Fruit fly (Drosophila melanogaster) whole organism, prepupa: ENCODE data around the gene CG6709.
A peak's percentile ranks its signal among the peaks of the same experiment; 100 is the strongest.

Experiments used
- Blimp-1 ChIP-seq: fragments of 200-800 bp; sonication (Bioruptor generic); optimal IDR thresholded peaks from 3 replicates; lab custom pipeline; 2017; ENCODE audit warnings: missing biosample characterization, missing genetic modification characterization, mild to moderate bottlenecking, moderate library complexity, missing genetic modification reagents
- CG10669 ChIP-seq: fragments of 200-800 bp; sonication (Bioruptor generic); optimal IDR thresholded peaks from 3 replicates; lab custom pipeline; 2018; ENCODE audit warnings: missing biosample characterization, mild to moderate bottlenecking, missing genetic modification characterization, moderate library complexity
- CG11294 ChIP-seq: fragments of 200-800 bp; sonication (Bioruptor generic); IDR thresholded peaks from 2 replicates; pipeline ENCODE4 v1.3.6; 2022; ENCODE audit warnings: missing biosample characterization, missing genetic modification characterization
- CG15336 ChIP-seq: fragments of 200-800 bp; sonication (Bioruptor generic); IDR thresholded peaks from 2 replicates; pipeline ENCODE4 v1.3.6; 2022; ENCODE audit warnings: missing biosample characterization, missing genetic modification characterization
- CG16779 ChIP-seq: fragments of 200-800 bp; sonication (Bioruptor generic); optimal IDR thresholded peaks from 3 replicates; lab custom pipeline; 2017; ENCODE audit warnings: missing biosample characterization, mild to moderate bottlenecking, missing genetic modification characterization
- CG31627 ChIP-seq: fragments of 200-800 bp; sonication (Bioruptor generic); optimal IDR thresholded peaks from 3 replicates; lab custom pipeline; 2016; ENCODE audit warnings: missing biosample characterization, missing genetic modification characterization
- CG4318 ChIP-seq: fragments of 200-800 bp; sonication (Bioruptor generic); optimal IDR thresholded peaks from 3 replicates; lab custom pipeline; 2017; ENCODE audit warnings: missing biosample characterization, mild to moderate bottlenecking, missing genetic modification characterization
- CG6163 ChIP-seq: fragments of 200-800 bp; sonication (Bioruptor generic); IDR thresholded peaks from 3 replicates; pipeline ENCODE4 v1.3.6; 2022; ENCODE audit warnings: missing biosample characterization, missing genetic modification characterization
- CG6276 ChIP-seq: fragments of 200-800 bp; sonication (Bioruptor generic); optimal IDR thresholded peaks from 2 replicates; lab custom pipeline; 2017; ENCODE audit warnings: missing biosample characterization, mild to moderate bottlenecking, missing genetic modification characterization
- CG6808 ChIP-seq: fragments of 200-800 bp; sonication (Bioruptor generic); optimal IDR thresholded peaks from 3 replicates; lab custom pipeline; 2017; ENCODE audit warnings: missing biosample characterization, missing genetic modification characterization, mild to moderate bottlenecking, moderate library complexity, missing genetic modification reagents
- CG7368 ChIP-seq: fragments of 200-800 bp; sonication (Bioruptor generic); optimal IDR thresholded peaks from 3 replicates; lab custom pipeline; 2016; ENCODE audit warnings: missing biosample characterization, missing genetic modification characterization
- CG8119 ChIP-seq: fragments of 200-800 bp; sonication (Bioruptor generic); IDR thresholded peaks from 3 replicates; pipeline ENCODE4 v1.3.6; 2022; ENCODE audit warnings: missing biosample characterization, missing genetic modification characterization
- CG8319 ChIP-seq: fragments of 200-800 bp; sonication (Bioruptor generic); optimal IDR thresholded peaks from 3 replicates; lab custom pipeline; 2016; ENCODE audit warnings: missing biosample characterization, missing genetic modification characterization
- CG9139 ChIP-seq: fragments of 200-800 bp; sonication (Bioruptor generic); optimal IDR thresholded peaks from 3 replicates; lab custom pipeline; 2017; ENCODE audit warnings: missing biosample characterization, mild to moderate bottlenecking, missing genetic modification characterization
- Eip78C ChIP-seq: fragments of 200-800 bp; sonication (Bioruptor generic); peaks from one replicate; lab custom pipeline; 2016; ENCODE audit warnings: missing biosample characterization, missing genetic modification characterization
- Eip93F ChIP-seq: fragments of 200-800 bp; sonication (Bioruptor generic); optimal IDR thresholded peaks from 2 replicates; lab custom pipeline; 2016; ENCODE audit warnings: missing biosample characterization, mild to moderate bottlenecking, missing genetic modification characterization
- Hr38 ChIP-seq: sonication (Bioruptor generic); optimal IDR thresholded peaks from 2 replicates; lab custom pipeline; 2016; ENCODE audit warnings: missing biosample characterization, missing genetic modification characterization
- Hr39 ChIP-seq: fragments of 200-800 bp; sonication (Bioruptor generic); optimal IDR thresholded peaks from 2 replicates; lab custom pipeline; 2016; ENCODE audit warnings: missing biosample characterization, missing genetic modification characterization
- Lpt ChIP-seq: fragments of 200-800 bp; sonication (Bioruptor generic); optimal IDR thresholded peaks from 3 replicates; lab custom pipeline; 2016; ENCODE audit warnings: missing biosample characterization, missing genetic modification characterization
- Met ChIP-seq: fragments of 200-800 bp; sonication (Bioruptor generic); optimal IDR thresholded peaks from 3 replicates; lab custom pipeline; 2016; ENCODE audit warnings: missing biosample characterization, missing genetic modification characterization
- OdsH ChIP-seq: fragments of 200-800 bp; sonication (Bioruptor generic); optimal IDR thresholded peaks from 3 replicates; lab custom pipeline; 2016; ENCODE audit warnings: missing biosample characterization, missing genetic modification characterization
- Smox ChIP-seq: fragments of 200-800 bp; sonication (Bioruptor generic); optimal IDR thresholded peaks from 3 replicates; lab custom pipeline; 2016; ENCODE audit warnings: missing biosample characterization, missing genetic modification characterization
- Sox14 ChIP-seq: fragments of 200-800 bp; sonication (Bioruptor generic); optimal IDR thresholded peaks from 3 replicates; lab custom pipeline; 2016; ENCODE audit warnings: missing biosample characterization, missing genetic modification characterization
- Sox15 ChIP-seq: fragments of 200-800 bp; sonication (Bioruptor generic); optimal IDR thresholded peaks from 3 replicates; lab custom pipeline; 2016; ENCODE audit warnings: missing biosample characterization, missing genetic modification characterization
- acj6 ChIP-seq: fragments of 200-800 bp; sonication (Bioruptor generic); optimal IDR thresholded peaks from 3 replicates; lab custom pipeline; 2016; ENCODE audit warnings: missing biosample characterization, missing genetic modification characterization
- eg ChIP-seq: fragments of 200-800 bp; sonication (Bioruptor generic); IDR thresholded peaks from 3 replicates; pipeline ENCODE4 v1.3.6; 2022; ENCODE audit warnings: missing biosample characterization, missing genetic modification characterization
- esn ChIP-seq: fragments of 200-800 bp; sonication (Bioruptor generic); optimal IDR thresholded peaks from 2 replicates; lab custom pipeline; 2016; ENCODE audit warnings: missing biosample characterization, mild to moderate bottlenecking, missing genetic modification characterization, moderate library complexity
- fd59A ChIP-seq: fragments of 200-800 bp; sonication (Bioruptor generic); optimal IDR thresholded peaks from 2 replicates; lab custom pipeline; 2017; ENCODE audit warnings: missing biosample characterization, mild to moderate bottlenecking, missing genetic modification characterization, missing genetic modification reagents
- fkh ChIP-seq: fragments of 200-800 bp; sonication (Bioruptor generic); optimal IDR thresholded peaks from 3 replicates; lab custom pipeline; 2017; ENCODE audit warnings: missing biosample characterization, mild to moderate bottlenecking, missing genetic modification characterization, moderate library complexity
- net ChIP-seq: fragments of 200-800 bp; sonication (Bioruptor generic); optimal IDR thresholded peaks from 3 replicates; lab custom pipeline; 2016; ENCODE audit warnings: missing biosample characterization, missing genetic modification characterization
- svp ChIP-seq: fragments of 200-800 bp; sonication (Bioruptor generic); peaks from one replicate; lab custom pipeline; 2016; ENCODE audit warnings: missing biosample characterization, missing genetic modification characterization
- vri ChIP-seq: fragments of 200-800 bp; sonication (Bioruptor generic); optimal IDR thresholded peaks from 3 replicates; lab custom pipeline; 2016; ENCODE audit warnings: missing biosample characterization, mild to moderate bottlenecking, missing genetic modification characterization

Gene CG6709

DNA sequence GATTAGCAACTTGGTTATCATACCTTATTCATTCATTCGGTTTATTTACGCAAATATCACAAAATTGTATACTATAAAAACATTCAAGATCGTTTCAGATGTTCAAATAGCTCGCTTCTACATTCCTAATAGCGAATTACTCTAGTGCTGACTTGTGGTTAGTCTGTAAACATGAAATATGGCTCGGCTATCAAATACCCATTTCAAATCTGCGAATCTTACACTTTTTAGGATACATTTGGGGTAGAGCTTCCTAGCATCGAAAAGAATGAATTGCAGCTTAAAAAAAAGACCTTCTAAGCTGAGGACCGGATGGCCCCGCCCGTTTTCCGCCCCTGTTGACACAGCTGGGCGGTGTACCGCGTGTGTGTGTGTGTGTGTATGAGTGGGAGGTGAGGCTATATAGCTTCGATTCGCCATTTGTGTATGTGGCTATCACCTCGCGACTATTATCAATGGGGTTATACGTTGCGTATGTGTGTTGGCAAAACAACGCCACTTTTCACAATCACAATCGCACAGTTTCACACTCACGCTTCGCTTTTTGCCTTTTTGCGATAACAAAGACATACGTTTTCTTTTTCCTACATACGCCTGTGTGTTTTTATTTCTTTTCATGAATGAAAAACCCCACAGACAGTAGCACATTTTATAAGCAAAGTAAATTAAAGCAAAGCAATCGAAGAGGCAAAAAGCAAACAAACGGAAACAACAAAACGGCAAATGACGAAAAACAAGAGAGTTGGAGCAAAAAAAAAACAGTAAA is 47.8 kb downstream of the CG6709 start (continued):
- TF ChIP-seq eg (GFP tag; lab: Robert Waterston, UW) (0 out of 3 replicates have a peak, but pooled peaks have one; percentile 34), CG6808 (GFP tag; lab: Kevin White, UChicago) (no peak), vri (no peak), CG10669 (GFP tag; lab: Kevin White, UChicago) (no peak), CG4318 (no peak), Smox (GFP tag; lab: Kevin White, UChicago) (no peak), CG31627 (GFP tag; lab: Kevin White, UChicago) (no peak), esn (GFP tag; lab: Kevin White, UChicago) (no peak), Blimp-1 (GFP tag; lab: Kevin White, UChicago) (no peak), Hr39 (GFP tag; lab: Kevin White, UChicago) (no peak), CG6276 (GFP tag; lab: Kevin White, UChicago) (peak; percentile 18), CG9139 (GFP tag; lab: Kevin White, UChicago) (no peak), Hr38 (GFP tag; lab: Kevin White, UChicago) (no peak), OdsH (GFP tag; lab: Kevin White, UChicago) (no peak), CG7368 (GFP tag; lab: Kevin White, UChicago) (no peak), CG6163 (GFP tag; lab: Robert Waterston, UW) (peak; percentile 59; the same call in 2 of the 3 replicates), net (GFP tag; lab: Kevin White, UChicago) (no peak), Lpt (no peak), Met (no peak)

dm6 chr3L:9845980-9846538 is 48.5 kb downstream of the CG6709 start:
- TF ChIP-seq CG7368 (GFP tag; lab: Kevin White, UChicago) (no peak), svp (GFP tag; lab: Kevin White, UChicago) (no peak), CG16779 (no peak), acj6 (no peak), fd59A (no peak), CG8119 (GFP tag; lab: Robert Waterston, UW) (no peak), Sox15 (GFP tag; lab: Kevin White, UChicago) (no peak), Eip78C (GFP tag; lab: Kevin White, UChicago) (no peak), CG15336 (no peak), Sox14 (GFP tag; lab: Kevin White, UChicago) (no peak), Eip93F (GFP tag; lab: Kevin White, UChicago) (no peak), fkh (no peak), CG11294 (GFP tag; lab: Robert Waterston, UW) (no peak), CG31627 (GFP tag; lab: Kevin White, UChicago) (no peak), Smox (GFP tag; lab: Kevin White, UChicago) (no peak), CG8319 (GFP tag; lab: Kevin White, UChicago) (no peak), Met (no peak)
